Worm (Caenorhabditis elegans): ENCODE measurements around the gene M163.1.
A peak's percentile ranks its signal among the peaks of the same experiment; 100 is the strongest.

The M163.1 gene

ce11 chrX:14539468-14539867 lies 35.8 kb upstream of the M163.1 start (continued):
- TF ChIP-seq hlh-26 (GFP tag; conservative IDR thresholded peaks at IDR 0.05) (no peak), dox-1 (GFP tag; IDR thresholded peaks at IDR 0.05) (no peak), tlf-1 (GFP tag; optimal IDR thresholded peaks at IDR 0.05) (no peak), lag-1 (GFP tag; IDR thresholded peaks at IDR 0.05) (no peak), zfh-2 (GFP tag; conservative IDR thresholded peaks at IDR 0.05) (no peak), die-1 (tag; optimal IDR thresholded peaks at IDR 0.05) (no peak), unc-62 (GFP tag; optimal IDR thresholded peaks at IDR 0.05) (no peak), nhr-80 (tag; optimal IDR thresholded peaks at IDR 0.05) (peak; percentile 90), dpl-1 (GFP tag; optimal IDR thresholded peaks at IDR 0.05) (no peak), repo-1 (tag; optimal IDR thresholded peaks at IDR 0.05) (no peak), ztf-3 (GFP tag; optimal IDR thresholded peaks at IDR 0.05) (no peak), F33H1.4 (GFP tag; IDR thresholded peaks at IDR 0.05) (no peak), let-607 (tag; optimal IDR thresholded peaks at IDR 0.05) (peak; percentile 26 to 67), F55B11.4 (tag; optimal IDR thresholded peaks at IDR 0.05; ENCODE audit: borderline replicate concordance, insufficient read depth) (no peak), egrh-3 (GFP tag; IDR thresholded peaks at IDR 0.05) (no peak), egl-18 (GFP tag; IDR thresholded peaks at IDR 0.05) (no peak), ceh-40 (GFP tag; IDR thresholded peaks at IDR 0.05) (no peak), lin-35 (GFP tag; optimal IDR thresholded peaks at IDR 0.05) (no peak), efl-1 (GFP tag; optimal IDR thresholded peaks at IDR 0.05) (no peak), F57C9.4 (tag; optimal IDR thresholded peaks at IDR 0.05) (no peak), pbrm-1 (GFP tag; IDR thresholded peaks at IDR 0.05) (no peak), F52B5.7 (tag; optimal IDR thresholded peaks at IDR 0.05) (no peak), tbx-9 (tag; optimal IDR thresholded peaks at IDR 0.05; ENCODE audit: borderline replicate concordance) (no peak), cebp-2 (GFP tag; IDR thresholded peaks at IDR 0.05) (no peak), dpff-1 (tag; optimal IDR thresholded peaks at IDR 0.05) (no peak), akir-1 (GFP tag; optimal IDR thresholded peaks at IDR 0.05) (no peak), T07F8.4 (tag; optimal IDR thresholded peaks at IDR 0.05) (no peak), sdz-38 (tag; optimal IDR thresholded peaks at IDR 0.05) (no peak), tbp1 (GFP tag; optimal IDR thresholded peaks at IDR 0.05) (peak; percentile 1), F39B2.1 (GFP tag; IDR thresholded peaks at IDR 0.05) (no peak), sea-2 (GFP tag; IDR thresholded peaks at IDR 0.05) (no peak), ceh-100 (GFP tag; IDR thresholded peaks at IDR 0.05) (no peak), B0035.1 (tag; optimal IDR thresholded peaks at IDR 0.05) (no peak), F57A8.1 (GFP tag; optimal IDR thresholded peaks at IDR 0.05) (no peak), nhr-120 (GFP tag; IDR thresholded peaks at IDR 0.05) (no peak), ztf-25 (GFP tag; IDR thresholded peaks at IDR 0.05) (no peak), xnd-1 (tag; optimal IDR thresholded peaks at IDR 0.05) (no peak), atf-7 (tag; optimal IDR thresholded peaks at IDR 0.05) (peak; percentile 46), Y56A3A.18 (GFP tag; IDR thresholded peaks at IDR 0.05) (no peak), Y67H2A.10 (GFP tag; conservative IDR thresholded peaks at IDR 0.05) (no peak)

ce11 chrX:14537625-14538024 lies 34.0 kb upstream of the M163.1 start:
- TF ChIP-seq cebp-1 (GFP tag; IDR thresholded peaks at IDR 0.05) = peak; percentile 35; the same call in 1 of the 2 replicates
- peak; percentile 57 for TF ChIP-seq cebp-1 (tag; optimal IDR thresholded peaks at IDR 0.05)
- peak; percentile 38 for TF ChIP-seq nhr-80 (tag; optimal IDR thresholded peaks at IDR 0.05)
- TF ChIP-seq hlh-26 (GFP tag; conservative IDR thresholded peaks at IDR 0.05) = no peak

Measured in whole organism, young adult.